ENCODE assay signal across 6 worm cellular contexts in genomic region chrII:10390250-10390821, ce11.
TF ChIP-seq lines count a peak whose summit lies in the region.

No protein-coding gene starts in this region.

TF ChIP-seq in whole organism, L1 larva, 84 proteins besides CTCF, POLR2A, EP300 and RAD21 (continues in another document):
- TF ChIP-seq lin-15B (tag; optimal IDR thresholded peaks at IDR 0.05; lab: Kevin White, UChicago) (no peak), ceh-88 (GFP tag; IDR thresholded peaks at IDR 0.05; lab: Robert Waterston, UW) (no peak), skn-1 (tag; optimal IDR thresholded peaks at IDR 0.05; lab: Kevin White, UChicago) (no peak), ets-5 (GFP tag; IDR thresholded peaks at IDR 0.05; lab: Robert Waterston, UW) (no peak), nhr-237 (tag; optimal IDR thresholded peaks at IDR 0.05; lab: Kevin White, UChicago) (no peak), sup-37 (GFP tag; optimal IDR thresholded peaks at IDR 0.05; lab: Kevin White, UChicago) (peak; percentile 14), sox-4 (tag; optimal IDR thresholded peaks at IDR 0.05; lab: Kevin White, UChicago) (no peak), ztf-4 (tag; optimal IDR thresholded peaks at IDR 0.05; lab: Kevin White, UChicago) (peak; percentile 46), hlh-4 (tag; optimal IDR thresholded peaks at IDR 0.05; lab: Kevin White, UChicago) (no peak), mab-9 (GFP tag; IDR thresholded peaks at IDR 0.05; lab: Robert Waterston, UW) (no peak), ceh-82 (tag; optimal IDR thresholded peaks at IDR 0.05; lab: Kevin White, UChicago) (no peak), tbx-2 (tag; optimal IDR thresholded peaks at IDR 0.05; lab: Kevin White, UChicago) (peak; percentile 46), zag-1 (tag; optimal IDR thresholded peaks at IDR 0.05; lab: Kevin White, UChicago) (no peak), lin-35 (GFP tag; optimal IDR thresholded peaks at IDR 0.05; lab: Kevin White, UChicago) (peak in 1 of 2 experiments; percentile 76), isw-1 (GFP tag; IDR thresholded peaks at IDR 0.05; lab: Robert Waterston, UW) (no peak), jun-1 (tag; optimal IDR thresholded peaks at IDR 0.05; lab: Kevin White, UChicago) (no peak)

TF ChIP-seq in whole organism, L2 larva, 48 proteins besides CTCF, POLR2A, EP300 and RAD21 (continues in another document):
- TF ChIP-seq fos-1 (tag; optimal IDR thresholded peaks at IDR 0.05; lab: Kevin White, UChicago) (peak; percentile 34), R02D3.7 (tag; optimal IDR thresholded peaks at IDR 0.05; lab: Kevin White, UChicago) (no peak), crh-2 (tag; optimal IDR thresholded peaks at IDR 0.05; lab: Kevin White, UChicago) (peak; percentile 66), peb-1 (tag; optimal IDR thresholded peaks at IDR 0.05; lab: Kevin White, UChicago) (no peak), ztf-4 (tag; optimal IDR thresholded peaks at IDR 0.05; lab: Kevin White, UChicago) (peak; percentile 72), ceh-16 (tag; optimal IDR thresholded peaks at IDR 0.05; lab: Kevin White, UChicago) (no peak), elt-1 (tag; optimal IDR thresholded peaks at IDR 0.05; lab: Kevin White, UChicago) (no peak), blmp-1 (tag; optimal IDR thresholded peaks at IDR 0.05; lab: Kevin White, UChicago; ENCODE audit: insufficient read depth) (peak; percentile 29), C34F6.9 (tag; optimal IDR thresholded peaks at IDR 0.05; lab: Kevin White, UChicago) (peak; percentile 58), lin-11 (tag; optimal IDR thresholded peaks at IDR 0.05; lab: Kevin White, UChicago) (no peak), lin-13 (GFP tag; optimal IDR thresholded peaks at IDR 0.05; lab: Kevin White, UChicago) (peak; percentile 13), unc-62 (GFP tag; optimal IDR thresholded peaks at IDR 0.05; lab: Kevin White, UChicago) (no peak), sma-3 (GFP tag; optimal IDR thresholded peaks at IDR 0.05; lab: Kevin White, UChicago) (peak; percentile 85), gmeb-1 (tag; optimal IDR thresholded peaks at IDR 0.05; lab: Kevin White, UChicago) (peak; percentile 16), lsy-2 (tag; optimal IDR thresholded peaks at IDR 0.05; lab: Kevin White, UChicago) (peak in 1 of 2 experiments; percentile 61), nhr-77 (tag; optimal IDR thresholded peaks at IDR 0.05; lab: Kevin White, UChicago) (no peak)

TF ChIP-seq in whole organism, L3 larva, 47 proteins besides CTCF, POLR2A, EP300 and RAD21 (continues in another document):
- peak; percentile 78 for TF ChIP-seq nhr-23 (tag; optimal IDR thresholded peaks at IDR 0.05; lab: Kevin White, UChicago)
- peak; percentile 39 for TF ChIP-seq nhr-11 (tag; optimal IDR thresholded peaks at IDR 0.05; lab: Kevin White, UChicago)
- TF ChIP-seq nhr-67 (tag; optimal IDR thresholded peaks at IDR 0.05; lab: Kevin White, UChicago) = no peak
- TF ChIP-seq hmg-11 (tag; optimal IDR thresholded peaks at IDR 0.05; lab: Kevin White, UChicago) = no peak
- TF ChIP-seq ztf-11 (tag; optimal IDR thresholded peaks at IDR 0.05; lab: Kevin White, UChicago) = no peak
- no peak for TF ChIP-seq ZK546.5 (tag; optimal IDR thresholded peaks at IDR 0.05; lab: Kevin White, UChicago)
- TF ChIP-seq nhr-12 (tag; optimal IDR thresholded peaks at IDR 0.05; lab: Kevin White, UChicago) = no peak
- no peak for TF ChIP-seq nhr-28 (tag; optimal IDR thresholded peaks at IDR 0.05; lab: Kevin White, UChicago)
- peak; percentile 18 for TF ChIP-seq tbx-2 (tag; optimal IDR thresholded peaks at IDR 0.05; lab: Kevin White, UChicago)
- TF ChIP-seq lin-39 (tag; optimal IDR thresholded peaks at IDR 0.05; lab: Kevin White, UChicago) = peak; percentile 38
- no peak for TF ChIP-seq nhr-77 (tag; optimal IDR thresholded peaks at IDR 0.05; lab: Kevin White, UChicago)
- TF ChIP-seq ceh-16 (tag; optimal IDR thresholded peaks at IDR 0.05; lab: Kevin White, UChicago) = no peak
- TF ChIP-seq zag-1 (tag; optimal IDR thresholded peaks at IDR 0.05; lab: Kevin White, UChicago) = no peak
- TF ChIP-seq fkh-2 (tag; optimal IDR thresholded peaks at IDR 0.05; lab: Kevin White, UChicago) = no peak
- TF ChIP-seq nhr-43 (tag; optimal IDR thresholded peaks at IDR 0.05; lab: Kevin White, UChicago; ENCODE audit: poor library complexity, severe bottlenecking) = peak; percentile 77
- TF ChIP-seq fkh-10 (GFP tag; optimal IDR thresholded peaks at IDR 0.05; lab: Kevin White, UChicago) = no peak
- no peak for TF ChIP-seq daf-12 (tag; optimal IDR thresholded peaks at IDR 0.05; lab: Kevin White, UChicago)

TF ChIP-seq in whole organism, L4 larva, 104 proteins besides CTCF, POLR2A, EP300 and RAD21 (continues in another document):
- TF ChIP-seq pqm-1 (tag; optimal IDR thresholded peaks at IDR 0.05; lab: Kevin White, UChicago) (peak; percentile 34), php-3 (GFP tag; IDR thresholded peaks at IDR 0.05; lab: Robert Waterston, UW) (no peak), mdl-1 (tag; optimal IDR thresholded peaks at IDR 0.05; lab: Kevin White, UChicago) (peak; percentile 20 to 88), mes-2 (tag; optimal IDR thresholded peaks at IDR 0.05; lab: Kevin White, UChicago; ENCODE audit: poor library complexity, severe bottlenecking) (peak; percentile 35), dpl-1 (GFP tag; optimal IDR thresholded peaks at IDR 0.05; lab: Kevin White, UChicago) (peak; percentile 20), nhr-6 (tag; optimal IDR thresholded peaks at IDR 0.05; lab: Kevin White, UChicago) (peak; percentile 80), zag-1 (tag; optimal IDR thresholded peaks at IDR 0.05; lab: Kevin White, UChicago) (no peak), aha-1 (tag; lab: Kevin White, UChicago) (peak; percentile 96), mep-1 (tag; optimal IDR thresholded peaks at IDR 0.05; lab: Kevin White, UChicago) (peak; percentile 75), lin-13 (GFP tag; optimal IDR thresholded peaks at IDR 0.05; lab: Kevin White, UChicago) (peak; percentile 54), rbr-2 (tag; optimal IDR thresholded peaks at IDR 0.05; lab: Kevin White, UChicago) (peak; percentile 5), nhr-48 (tag; optimal IDR thresholded peaks at IDR 0.05; lab: Kevin White, UChicago) (peak; percentile 56), nhr-102 (tag; optimal IDR thresholded peaks at IDR 0.05; lab: Kevin White, UChicago) (no peak), lsy-2 (tag; optimal IDR thresholded peaks at IDR 0.05; lab: Kevin White, UChicago) (peak in 1 of 2 experiments; percentile 58), ceh-28 (tag; optimal IDR thresholded peaks at IDR 0.05; lab: Kevin White, UChicago) (no peak), cey-2 (tag; optimal IDR thresholded peaks at IDR 0.05; lab: Kevin White, UChicago; ENCODE audit: borderline replicate concordance, insufficient read depth) (peak; percentile 89)

TF ChIP-seq in whole organism, late embryonic, 69 proteins besides CTCF, POLR2A, EP300 and RAD21:
- TF ChIP-seq nhr-232 (tag; optimal IDR thresholded peaks at IDR 0.05; lab: Kevin White, UChicago) = no peak
- TF ChIP-seq elt-2 (tag; optimal IDR thresholded peaks at IDR 0.05; lab: Kevin White, UChicago) = peak; percentile 1

TF ChIP-seq in whole organism, young adult, 124 proteins besides CTCF, POLR2A, EP300 and RAD21:
- TF ChIP-seq hmg-20 (GFP tag; IDR thresholded peaks at IDR 0.05; lab: Robert Waterston, UW) (no peak), tbp1 (GFP tag; optimal IDR thresholded peaks at IDR 0.05; lab: Kevin White, UChicago) (peak; percentile 19), dox-1 (GFP tag; IDR thresholded peaks at IDR 0.05; lab: Robert Waterston, UW) (no peak), snpc-4 (GFP tag; optimal IDR thresholded peaks at IDR 0.05; lab: Kevin White, UChicago) (no peak), snpc-4 (tag; optimal IDR thresholded peaks at IDR 0.05; lab: Kevin White, UChicago) (no peak), B0035.1 (tag; optimal IDR thresholded peaks at IDR 0.05; lab: Kevin White, UChicago) (no peak), mxl-1 (tag; optimal IDR thresholded peaks at IDR 0.05; lab: Kevin White, UChicago) (no peak), C06A6.2 (GFP tag; conservative IDR thresholded peaks at IDR 0.05; lab: Robert Waterston, UW) (peak; percentile 44; the same call in 1 of the 2 replicates), attf-5 (GFP tag; optimal IDR thresholded peaks at IDR 0.05; lab: Kevin White, UChicago) (peak; percentile 7), hmg-1.2 (GFP tag; IDR thresholded peaks at IDR 0.05; lab: Robert Waterston, UW) (no peak), athp-1 (tag; optimal IDR thresholded peaks at IDR 0.05; lab: Kevin White, UChicago) (no peak), B0261.1 (tag; optimal IDR thresholded peaks at IDR 0.05; lab: Kevin White, UChicago) (no peak), cebp-1 (GFP tag; IDR thresholded peaks at IDR 0.05; lab: Robert Waterston, UW) (no peak), cebp-1 (tag; optimal IDR thresholded peaks at IDR 0.05; lab: Kevin White, UChicago) (peak; percentile 13), lin-35 (GFP tag; optimal IDR thresholded peaks at IDR 0.05; lab: Kevin White, UChicago) (peak in 1 of 3 experiments; percentile 65), somi-1 (GFP tag; optimal IDR thresholded peaks at IDR 0.05; lab: Kevin White, UChicago) (peak; percentile 66), egrh-3 (GFP tag; IDR thresholded peaks at IDR 0.05; lab: Robert Waterston, UW) (0 out of 2 replicates have a peak, but pooled peaks have one; percentile 5)
